Fruit fly (Drosophila melanogaster) whole organism, embryonic: ENCODE data around the gene CG31525.

Experiments
- C15 ChIP-seq: fragments of 200-800 bp; sonication (Bioruptor generic); IDR thresholded peaks from 3 replicates; pipeline ENCODE4 v1.3.6; 2022; ENCODE audit warnings: missing biosample characterization, missing genetic modification characterization
- CG10209 ChIP-seq: fragments of 200-800 bp; sonication (Bioruptor generic); optimal IDR thresholded peaks from 3 replicates; lab custom pipeline; 2017; ENCODE audit warnings: missing biosample characterization, mild to moderate bottlenecking, missing genetic modification characterization, missing genetic modification reagents
- CG12769 ChIP-seq: fragments of 200-800 bp; sonication (Bioruptor generic); optimal IDR thresholded peaks from 2 replicates; lab custom pipeline; 2019; ENCODE audit warnings: missing biosample characterization, mild to moderate bottlenecking, missing genetic modification characterization, moderate library complexity
- CG13296 ChIP-seq: fragments of 200-800 bp; sonication (Bioruptor generic); optimal IDR thresholded peaks from 3 replicates; lab custom pipeline; 2018; ENCODE audit warnings: missing biosample characterization, mild to moderate bottlenecking, missing genetic modification characterization
- CG15514 ChIP-seq: fragments of 200-800 bp; sonication (Bioruptor generic); optimal IDR thresholded peaks from 3 replicates; lab custom pipeline; 2017; ENCODE audit warnings: missing biosample characterization, missing genetic modification characterization, mild to moderate bottlenecking, moderate library complexity, missing genetic modification reagents
- CG15696 ChIP-seq: fragments of 200-800 bp; sonication (Bioruptor generic); optimal IDR thresholded peaks from 2 replicates; lab custom pipeline; 2019; ENCODE audit warnings: missing biosample characterization, mild to moderate bottlenecking, missing genetic modification characterization, moderate library complexity
- CG17361 ChIP-seq: fragments of 200-800 bp; sonication (Bioruptor generic); IDR thresholded peaks from 3 replicates; pipeline ENCODE4 v1.3.6; 2022; ENCODE audit warnings: missing biosample characterization, missing genetic modification characterization
- CG2889 ChIP-seq: fragments of 200-800 bp; sonication (Bioruptor generic); IDR thresholded peaks from 3 replicates; pipeline ENCODE4 v1.3.6; 2022; ENCODE audit warnings: missing biosample characterization, missing genetic modification characterization
- CG34224 ChIP-seq: fragments of 200-800 bp; sonication (Bioruptor generic); IDR thresholded peaks from 3 replicates; pipeline ENCODE4 v1.3.6; 2022; ENCODE audit warnings: missing biosample characterization, missing genetic modification characterization; ENCODE audit not compliant: partially characterized antibody
- CG34422 ChIP-seq: fragments of 200-800 bp; sonication (Bioruptor generic); IDR thresholded peaks from 3 replicates; pipeline ENCODE4 v1.3.6; 2022; ENCODE audit warnings: missing biosample characterization, missing genetic modification characterization
- CG3838 ChIP-seq: fragments of 200-800 bp; sonication (Bioruptor generic); optimal IDR thresholded peaks from 3 replicates; lab custom pipeline; 2016; ENCODE audit warnings: missing biosample characterization, missing genetic modification characterization
- CG4404 ChIP-seq: fragments of 200-800 bp; sonication (Bioruptor generic); IDR thresholded peaks from 2 replicates; pipeline ENCODE4 v1.3.6; 2022; ENCODE audit warnings: missing biosample characterization, missing genetic modification characterization
- CG4707 ChIP-seq: fragments of 200-800 bp; sonication (Bioruptor generic); optimal IDR thresholded peaks from 2 replicates; lab custom pipeline; 2018; ENCODE audit warnings: missing biosample characterization, mild to moderate bottlenecking, missing genetic modification characterization, moderate library complexity
- CG7556 ChIP-seq: fragments of 200-800 bp; sonication (Bioruptor generic); optimal IDR thresholded peaks from 2 replicates; lab custom pipeline; 2017; ENCODE audit warnings: missing biosample characterization, mild to moderate bottlenecking, missing genetic modification characterization
- CG8281 ChIP-seq: fragments of 200-800 bp; sonication (Bioruptor generic); optimal IDR thresholded peaks from 2 replicates; lab custom pipeline; 2018; ENCODE audit warnings: missing biosample characterization, mild to moderate bottlenecking, missing genetic modification characterization, moderate library complexity
- CG8388 ChIP-seq: fragments of 200-800 bp; sonication (Bioruptor generic); optimal IDR thresholded peaks from 2 replicates; lab custom pipeline; 2019; ENCODE audit warnings: missing biosample characterization, mild to moderate bottlenecking, missing genetic modification characterization, moderate library complexity
- CG9727 ChIP-seq: fragments of 200-800 bp; sonication (Bioruptor generic); optimal IDR thresholded peaks from 3 replicates; lab custom pipeline; 2017; ENCODE audit warnings: missing biosample characterization, mild to moderate bottlenecking, missing genetic modification characterization
- Dref ChIP-seq: fragments of 200-800 bp; sonication (Bioruptor generic); IDR thresholded peaks from 2 replicates; pipeline ENCODE4 v1.3.6; 2022; ENCODE audit warnings: missing biosample characterization, missing genetic modification characterization
- HHEX ChIP-seq: fragments of 200-800 bp; sonication (Bioruptor generic); optimal IDR thresholded peaks from 3 replicates; lab custom pipeline; 2017; ENCODE audit warnings: missing biosample characterization, mild to moderate bottlenecking, missing genetic modification characterization, missing genetic modification reagents
- HLH54F ChIP-seq: fragments of 200-800 bp; sonication (Bioruptor generic); optimal IDR thresholded peaks from 3 replicates; lab custom pipeline; 2016; ENCODE audit warnings: missing biosample characterization, missing genetic modification characterization
- Hsf ChIP-seq: fragments of 200-800 bp; sonication (Bioruptor generic); optimal IDR thresholded peaks from 3 replicates; lab custom pipeline; 2016; ENCODE audit warnings: missing biosample characterization, missing genetic modification characterization
- MBD-R2 ChIP-seq: fragments of 200-800 bp; sonication (Bioruptor generic); IDR thresholded peaks from 2 replicates; pipeline ENCODE4 v1.3.6; 2022; ENCODE audit warnings: missing biosample characterization, missing genetic modification characterization
- MESR4 ChIP-seq: fragments of 200-800 bp; sonication (Bioruptor generic); optimal IDR thresholded peaks from 2 replicates; lab custom pipeline; 2018; ENCODE audit warnings: missing biosample characterization, mild to moderate bottlenecking, missing genetic modification characterization, moderate library complexity
- Mrtf ChIP-seq: fragments of 200-800 bp; sonication (Bioruptor generic); IDR thresholded peaks from 3 replicates; pipeline ENCODE4 v1.3.6; 2022; ENCODE audit warnings: missing biosample characterization, missing genetic modification characterization
- NFAT ChIP-seq: fragments of 200-800 bp; sonication (Bioruptor generic); IDR thresholded peaks from 2 replicates; pipeline ENCODE4 v1.3.6; 2022; ENCODE audit warnings: missing biosample characterization, missing genetic modification characterization
- NK7.1 ChIP-seq: fragments of 200-800 bp; sonication (Bioruptor generic); optimal IDR thresholded peaks from 3 replicates; lab custom pipeline; 2016; ENCODE audit warnings: missing biosample characterization, missing genetic modification characterization
- Neu2 ChIP-seq: fragments of 200-800 bp; sonication (Bioruptor generic); optimal IDR thresholded peaks from 3 replicates; lab custom pipeline; 2016; ENCODE audit warnings: missing biosample characterization, missing genetic modification characterization, borderline replicate concordance
- Oli ChIP-seq: fragments of 200-800 bp; sonication (Bioruptor generic); optimal IDR thresholded peaks from 2 replicates; lab custom pipeline; 2018; ENCODE audit warnings: missing biosample characterization, mild to moderate bottlenecking, missing genetic modification characterization, moderate library complexity
- Rx ChIP-seq: fragments of 200-800 bp; sonication (Bioruptor generic); IDR thresholded peaks from 2 replicates; pipeline ENCODE4 v1.3.6; 2022; ENCODE audit warnings: missing biosample characterization, missing genetic modification characterization
- Scr ChIP-seq: fragments of 200-800 bp; sonication (Bioruptor generic); IDR thresholded peaks from 2 replicates; pipeline ENCODE4 v1.3.6; 2022; ENCODE audit warnings: missing biosample characterization, missing genetic modification characterization; ENCODE audit not compliant: partially characterized antibody
- Sry-β ChIP-seq: fragments of 200-800 bp; sonication (Bioruptor generic); optimal IDR thresholded peaks from 2 replicates; lab custom pipeline; 2018; ENCODE audit warnings: missing biosample characterization, mild to moderate bottlenecking, missing genetic modification characterization, moderate library complexity
- Trl ChIP-seq, 3 experiments: fragments of >200 bp in 2 of 3; fragments of 200-800 bp in 1 of 3; sonication (Bioruptor generic) in 1 of 3; optimal IDR thresholded peaks; 2 replicates in 1 of 3; 3 replicates in 2 of 3; lab custom pipeline; 2016 to 2017; ENCODE audit warnings: missing biosample characterization in 1 of 3, missing genetic modification characterization in 1 of 3
- az2 ChIP-seq: fragments of 200-800 bp; sonication (Bioruptor generic); optimal IDR thresholded peaks from 3 replicates; lab custom pipeline; 2016; ENCODE audit warnings: missing biosample characterization, missing genetic modification characterization
- bbx ChIP-seq: fragments of 200-800 bp; sonication (Bioruptor generic); IDR thresholded peaks from 2 replicates; pipeline ENCODE4 v1.3.6; 2022; ENCODE audit warnings: missing biosample characterization, missing genetic modification characterization; ENCODE audit not compliant: partially characterized antibody
- bigmax ChIP-seq: fragments of 200-800 bp; sonication (Bioruptor generic); optimal IDR thresholded peaks from 2 replicates; lab custom pipeline; 2018; ENCODE audit warnings: missing biosample characterization, mild to moderate bottlenecking, missing genetic modification characterization
- crol ChIP-seq: fragments of 200-800 bp; sonication (Bioruptor generic); IDR thresholded peaks from 2 replicates; pipeline ENCODE4 v1.3.6; 2022; ENCODE audit warnings: missing biosample characterization, missing genetic modification characterization
- crp ChIP-seq, 2 experiments: fragments of 200-800 bp; sonication (Bioruptor generic); optimal IDR thresholded peaks; 2 replicates in 1 of 2; 3 replicates in 1 of 2; lab custom pipeline; 2017; ENCODE audit warnings: missing biosample characterization in 2 of 2, missing genetic modification characterization in 2 of 2, mild to moderate bottlenecking in 1 of 2, moderate library complexity in 1 of 2
- dysf ChIP-seq: fragments of 200-800 bp; sonication (Bioruptor generic); IDR thresholded peaks from 3 replicates; pipeline ENCODE4 v1.3.6; 2022; ENCODE audit warnings: missing biosample characterization, missing genetic modification characterization
- ken ChIP-seq: fragments of 200-800 bp; sonication (Bioruptor generic); IDR thresholded peaks from 3 replicates; pipeline ENCODE4 v1.3.6; 2022; ENCODE audit warnings: missing biosample characterization, missing genetic modification characterization
- lola ChIP-seq, 3 experiments: fragments of >200 bp in 2 of 3; fragments of 200-800 bp in 1 of 3; sonication (Bioruptor generic) in 1 of 3; optimal IDR thresholded peaks; 2 replicates each; lab custom pipeline; 2017 to 2019; ENCODE audit warnings: missing biosample characterization in 3 of 3, missing genetic modification characterization in 3 of 3, mild to moderate bottlenecking in 1 of 3, moderate library complexity in 1 of 3
- org-1 ChIP-seq: fragments of 200-800 bp; sonication (Bioruptor generic); optimal IDR thresholded peaks from 2 replicates; lab custom pipeline; 2017; ENCODE audit warnings: missing biosample characterization, missing genetic modification characterization
- prd ChIP-seq, 3 experiments: fragments of >200 bp in 2 of 3; fragments of 200-800 bp in 1 of 3; sonication (Bioruptor generic) in 1 of 3; optimal IDR thresholded peaks in 2 of 3; IDR thresholded peaks in 1 of 3; 2 replicates in 2 of 3; 3 replicates in 1 of 3; pipeline versions ENCODE4 v1.3.6 to Lab custom; 2017 to 2022; ENCODE audit warnings: missing biosample characterization in 1 of 3, missing genetic modification characterization in 1 of 3
- sens ChIP-seq: fragments of 200-800 bp; sonication (Bioruptor generic); peaks from one replicate; lab custom pipeline; 2016; ENCODE audit warnings: missing biosample characterization, missing genetic modification characterization
- so ChIP-seq: fragments of 200-800 bp; sonication (Bioruptor generic); IDR thresholded peaks from 3 replicates; pipeline ENCODE4 v1.3.6; 2022; ENCODE audit warnings: missing biosample characterization, missing genetic modification characterization
- sr ChIP-seq: fragments of 200-800 bp; sonication (Bioruptor generic); IDR thresholded peaks from 3 replicates; pipeline ENCODE4 v1.3.6; 2022; ENCODE audit warnings: missing biosample characterization, missing genetic modification characterization
- tin ChIP-seq: fragments of 200-800 bp; sonication (Bioruptor generic); optimal IDR thresholded peaks from 3 replicates; lab custom pipeline; 2016; ENCODE audit warnings: missing biosample characterization, missing genetic modification characterization
- tup ChIP-seq: fragments of 200-800 bp; sonication (Bioruptor generic); optimal IDR thresholded peaks from 2 replicates; lab custom pipeline; 2016; ENCODE audit warnings: missing biosample characterization, mild to moderate bottlenecking, missing genetic modification characterization, moderate library complexity
- usp ChIP-seq: fragments of >200 bp; optimal IDR thresholded peaks from 2 replicates; lab custom pipeline; 2017; ENCODE audit warnings: missing biosample characterization, missing genetic modification characterization
- vvl ChIP-seq: fragments of 200-800 bp; sonication (Bioruptor generic); IDR thresholded peaks from 2 replicates; pipeline ENCODE4 v1.3.6; 2022; ENCODE audit warnings: missing biosample characterization, missing genetic modification characterization
- wek ChIP-seq: fragments of 200-800 bp; sonication (Bioruptor generic); optimal IDR thresholded peaks from 3 replicates; lab custom pipeline; 2018; ENCODE audit warnings: missing biosample characterization, mild to moderate bottlenecking, missing genetic modification characterization, moderate library complexity

The CG31525 gene

dm6 chr3R:4400497-4400833 lies 26.4 kb upstream of the CG31525 start, which contains the start of gene CG14647:
Gene CG14647 (plus strand): TSS chr3R:4400510.
- TF ChIP-seq Dref, result peak; percentile 35
- TF ChIP-seq CG17361 (GFP tag; lab: Robert Waterston, UW), result no peak
- TF ChIP-seq wek (GFP tag; lab: Kevin White, UChicago), result no peak
- TF ChIP-seq CG4404 (GFP tag; lab: Robert Waterston, UW), result no peak
- TF ChIP-seq CG15696 (tag; lab: Kevin White, UChicago), result no peak
- TF ChIP-seq Oli, result no peak
- no peak for TF ChIP-seq tup (GFP tag; lab: Kevin White, UChicago)
- TF ChIP-seq Hsf (GFP tag; lab: Kevin White, UChicago), result no peak
- TF ChIP-seq CG7556 (GFP tag; lab: Kevin White, UChicago), result no peak
- no peak for TF ChIP-seq Rx (GFP tag; lab: Robert Waterston, UW)
- no peak for TF ChIP-seq ken (GFP tag; lab: Robert Waterston, UW)
- TF ChIP-seq CG8388 (GFP tag; lab: Kevin White, UChicago), result no peak
- TF ChIP-seq NK7.1 (GFP tag; lab: Kevin White, UChicago), result no peak
- TF ChIP-seq Neu2 (GFP tag; lab: Kevin White, UChicago), result no peak
- no peak for TF ChIP-seq CG13296 (GFP tag; lab: Kevin White, UChicago)
- peak in 1 of 2 experiments; percentile 24 for TF ChIP-seq crp (GFP tag; optimal IDR thresholded peaks at IDR 0.05; lab: Kevin White, UChicago)
- peak; percentile 4 for TF ChIP-seq CG12769 (tag; lab: Kevin White, UChicago)
- no peak for TF ChIP-seq CG4707 (GFP tag; lab: Kevin White, UChicago)
- TF ChIP-seq bigmax (GFP tag; lab: Kevin White, UChicago), result no peak
- no peak for TF ChIP-seq Trl (optimal IDR thresholded peaks at IDR 0.05; lab: Kevin White, UChicago)
- no peak for TF ChIP-seq Trl (GFP tag; optimal IDR thresholded peaks at IDR 0.05; lab: Kevin White, UChicago)
- TF ChIP-seq CG2889, result no peak
- no peak for TF ChIP-seq prd (optimal IDR thresholded peaks at IDR 0.05; lab: Kevin White, UChicago)
- no peak for TF ChIP-seq prd (GFP tag; IDR thresholded peaks at IDR 0.05; lab: Robert Waterston, UW)
- no peak for TF ChIP-seq Sry-β
- no peak for TF ChIP-seq tin
- TF ChIP-seq vvl (GFP tag; lab: Robert Waterston, UW), result no peak
- no peak for TF ChIP-seq CG3838 (GFP tag; lab: Kevin White, UChicago)
- TF ChIP-seq usp (GFP tag; lab: Kevin White, UChicago), result no peak
- no peak for TF ChIP-seq dysf (GFP tag; lab: Robert Waterston, UW)
- no peak for TF ChIP-seq bbx
- no peak for TF ChIP-seq HLH54F (GFP tag; lab: Kevin White, UChicago)
- 0 out of 2 replicates have a peak, but pooled peaks have one; percentile 19 for TF ChIP-seq crol (GFP tag; lab: Robert Waterston, UW)
- TF ChIP-seq NFAT (GFP tag; lab: Robert Waterston, UW), result no peak
- no peak for TF ChIP-seq HHEX (GFP tag; lab: Kevin White, UChicago)
- TF ChIP-seq org-1 (GFP tag; lab: Kevin White, UChicago), result no peak
- TF ChIP-seq Scr (GFP tag; lab: Robert Waterston, UW), result no peak; the same call in 1 of the 2 replicates
- TF ChIP-seq CG10209, result no peak
- TF ChIP-seq C15 (GFP tag; lab: Robert Waterston, UW), result no peak
- no peak for TF ChIP-seq sens (GFP tag; lab: Kevin White, UChicago)
- no peak for TF ChIP-seq az2 (GFP tag; lab: Kevin White, UChicago)
- TF ChIP-seq MBD-R2 (GFP tag; lab: Robert Waterston, UW), result peak; percentile 67
- peak; percentile 76 for TF ChIP-seq CG15514
- no peak for TF ChIP-seq so
- no peak for TF ChIP-seq Mrtf
- TF ChIP-seq CG34422 (GFP tag; lab: Robert Waterston, UW), result peak; percentile 23; the same call in 1 of the 3 replicates
- TF ChIP-seq lola (GFP tag; optimal IDR thresholded peaks at IDR 0.05; lab: Kevin White, UChicago), result no peak
- peak; percentile 65 for TF ChIP-seq MESR4 (GFP tag; lab: Kevin White, UChicago)
- peak; percentile 36; the same call in 1 of the 3 replicates for TF ChIP-seq sr
- no peak for TF ChIP-seq CG34224 (GFP tag; lab: Robert Waterston, UW)
- TF ChIP-seq CG8281, result no peak
- TF ChIP-seq CG9727 (GFP tag; lab: Kevin White, UChicago), result no peak
